Worm (Caenorhabditis elegans): ENCODE results near the gene F56D6.20.
"Not testable (repeated sequence)": the region's sequence is repeated elsewhere in the genome, so short reads cannot be mapped to it uniquely, and the experiment has no call there.

Gene F56D6.20

ce11 chrIV:3921898-3922297 is 9.2 kb downstream of the F56D6.20 start, which contains the start of gene clec-67:
Gene clec-67, plus strand, starts transcription at chrIV:3922165.
- TF ChIP-seq cog-1 (tag; optimal IDR thresholded peaks at IDR 0.05) (no peak), klf-2 (GFP tag; conservative IDR thresholded peaks at IDR 0.05) (no peak), tab-1 (GFP tag; IDR thresholded peaks at IDR 0.05) (no peak), ztf-29 (GFP tag; IDR thresholded peaks at IDR 0.05) (no peak), ref-1 (GFP tag; conservative IDR thresholded peaks at IDR 0.05) (no peak), T22C8.4 (GFP tag; IDR thresholded peaks at IDR 0.05) (no peak), med-1 (GFP tag; optimal IDR thresholded peaks at IDR 0.05; ENCODE audit: insufficient read depth) (no peak), flt-1 (GFP tag; IDR thresholded peaks at IDR 0.05) (no peak), ztf-23 (GFP tag; IDR thresholded peaks at IDR 0.05) (no peak)

ce11 chrIV:3926117-3926516 is 13.4 kb downstream of the F56D6.20 start, which contains the start of gene clec-68:
Gene clec-68, plus strand, starts transcription at chrIV:3926417.
- TF ChIP-seq ztf-29 (GFP tag; IDR thresholded peaks at IDR 0.05), result no peak
- no peak for TF ChIP-seq tab-1 (GFP tag; IDR thresholded peaks at IDR 0.05)
- TF ChIP-seq cog-1 (tag; optimal IDR thresholded peaks at IDR 0.05), result no peak
- TF ChIP-seq klf-2 (GFP tag; conservative IDR thresholded peaks at IDR 0.05), result no peak
- TF ChIP-seq T22C8.4 (GFP tag; IDR thresholded peaks at IDR 0.05), result no peak
- TF ChIP-seq ztf-23 (GFP tag; IDR thresholded peaks at IDR 0.05), result no peak
- TF ChIP-seq ref-1 (GFP tag; conservative IDR thresholded peaks at IDR 0.05), result no peak

- TF ChIP-seq med-1 (GFP tag; optimal IDR thresholded peaks at IDR 0.05; ENCODE audit: insufficient read depth); klf-2 (GFP tag; conservative IDR thresholded peaks at IDR 0.05); flt-1 (GFP tag; IDR thresholded peaks at IDR 0.05): not testable (repeated sequence)
Observed at ce11 chrIV:3932408-3932807, 19.7 kb downstream of the F56D6.20 start, which contains the start of gene clec-70. Gene clec-70, plus strand, starts transcription at chrIV:3932708.

ce11 chrIV:3937097-3937496 is 24.4 kb downstream of the F56D6.20 start, which contains the start of gene clec-71:
Gene clec-71, plus strand, starts transcription at chrIV:3937458.
- TF ChIP-seq ref-1 (GFP tag; conservative IDR thresholded peaks at IDR 0.05) (no peak), ztf-23 (GFP tag; IDR thresholded peaks at IDR 0.05) (no peak), flt-1 (GFP tag; IDR thresholded peaks at IDR 0.05) (no peak), tab-1 (GFP tag; IDR thresholded peaks at IDR 0.05) (no peak), klf-2 (GFP tag; conservative IDR thresholded peaks at IDR 0.05) (no peak), T22C8.4 (GFP tag; IDR thresholded peaks at IDR 0.05) (no peak), med-1 (GFP tag; optimal IDR thresholded peaks at IDR 0.05; ENCODE audit: insufficient read depth) (no peak), cog-1 (tag; optimal IDR thresholded peaks at IDR 0.05) (no peak), ztf-29 (GFP tag; IDR thresholded peaks at IDR 0.05) (no peak)

ce11 chrIV:3941658-3942328 is 29.1 kb downstream of the F56D6.20 start, which contains the start of gene clec-174:
Gene clec-174, minus strand, starts transcription at chrIV:3941708.
- TF ChIP-seq T22C8.4 (GFP tag; IDR thresholded peaks at IDR 0.05) (no peak), tab-1 (GFP tag; IDR thresholded peaks at IDR 0.05) (no peak), ztf-29 (GFP tag; IDR thresholded peaks at IDR 0.05) (no peak), ztf-23 (GFP tag; IDR thresholded peaks at IDR 0.05) (no peak), klf-2 (GFP tag; conservative IDR thresholded peaks at IDR 0.05) (no peak), med-1 (GFP tag; optimal IDR thresholded peaks at IDR 0.05; ENCODE audit: insufficient read depth) (no peak), ref-1 (GFP tag; conservative IDR thresholded peaks at IDR 0.05) (no peak), cog-1 (tag; optimal IDR thresholded peaks at IDR 0.05) (no peak), flt-1 (GFP tag; IDR thresholded peaks at IDR 0.05) (no peak)

ce11 chrIV:3943003-3943402 is 30.3 kb downstream of the F56D6.20 start, which contains the start of gene Y46C8AL.11:
Gene Y46C8AL.11, plus strand, starts transcription at chrIV:3943303.
- TF ChIP-seq klf-2 (GFP tag; conservative IDR thresholded peaks at IDR 0.05) (no peak), cog-1 (tag; optimal IDR thresholded peaks at IDR 0.05) (no peak)

- TF ChIP-seq ztf-23 (GFP tag; IDR thresholded peaks at IDR 0.05) (no peak), flt-1 (GFP tag; IDR thresholded peaks at IDR 0.05) (no peak), T22C8.4 (GFP tag; IDR thresholded peaks at IDR 0.05) (no peak), cog-1 (tag; optimal IDR thresholded peaks at IDR 0.05) (no peak), med-1 (GFP tag; optimal IDR thresholded peaks at IDR 0.05; ENCODE audit: insufficient read depth) (no peak), ref-1 (GFP tag; conservative IDR thresholded peaks at IDR 0.05) (no peak), tab-1 (GFP tag; IDR thresholded peaks at IDR 0.05) (no peak), ztf-29 (GFP tag; IDR thresholded peaks at IDR 0.05) (no peak), klf-2 (GFP tag; conservative IDR thresholded peaks at IDR 0.05) (no peak)
Observed at ce11 chrIV:3944459-3944858, 31.8 kb downstream of the F56D6.20 start, which contains the start of gene clec-72. Gene clec-72, plus strand, starts transcription at chrIV:3944816.

- TF ChIP-seq ztf-29 (GFP tag; IDR thresholded peaks at IDR 0.05) (no peak), cog-1 (tag; optimal IDR thresholded peaks at IDR 0.05) (no peak), T22C8.4 (GFP tag; IDR thresholded peaks at IDR 0.05) (no peak), med-1 (GFP tag; optimal IDR thresholded peaks at IDR 0.05; ENCODE audit: insufficient read depth) (no peak), tab-1 (GFP tag; IDR thresholded peaks at IDR 0.05) (no peak)
Observed at ce11 chrIV:3956095-3956494, 43.4 kb downstream of the F56D6.20 start, which contains the start of gene clec-73. Gene clec-73, minus strand, starts transcription at chrIV:3956195.

- no peak for TF ChIP-seq ref-1 (GFP tag; conservative IDR thresholded peaks at IDR 0.05)
- TF ChIP-seq med-1 (GFP tag; optimal IDR thresholded peaks at IDR 0.05; ENCODE audit: insufficient read depth), result no peak
- no peak for TF ChIP-seq cog-1 (tag; optimal IDR thresholded peaks at IDR 0.05)
- no peak for TF ChIP-seq ztf-29 (GFP tag; IDR thresholded peaks at IDR 0.05)
- no peak for TF ChIP-seq klf-2 (GFP tag; conservative IDR thresholded peaks at IDR 0.05)
- no peak for TF ChIP-seq tab-1 (GFP tag; IDR thresholded peaks at IDR 0.05)
- TF ChIP-seq flt-1 (GFP tag; IDR thresholded peaks at IDR 0.05), result no peak
- no peak for TF ChIP-seq ztf-23 (GFP tag; IDR thresholded peaks at IDR 0.05)
Observed at ce11 chrIV:3956705-3957104, 44.0 kb downstream of the F56D6.20 start, which contains the start of gene clec-74. Gene clec-74, plus strand, starts transcription at chrIV:3957005.

ce11 chrIV:3960396-3960795 is 47.7 kb downstream of the F56D6.20 start, which contains the start of gene clec-75:
Gene clec-75, plus strand, starts transcription at chrIV:3960734.
- TF ChIP-seq cog-1 (tag; optimal IDR thresholded peaks at IDR 0.05), result no peak
- TF ChIP-seq med-1 (GFP tag; optimal IDR thresholded peaks at IDR 0.05; ENCODE audit: insufficient read depth), result no peak
- no peak for TF ChIP-seq ref-1 (GFP tag; conservative IDR thresholded peaks at IDR 0.05)
- TF ChIP-seq klf-2 (GFP tag; conservative IDR thresholded peaks at IDR 0.05), result no peak
- no peak for TF ChIP-seq T22C8.4 (GFP tag; IDR thresholded peaks at IDR 0.05)
- TF ChIP-seq ztf-29 (GFP tag; IDR thresholded peaks at IDR 0.05), result no peak
- TF ChIP-seq ztf-23 (GFP tag; IDR thresholded peaks at IDR 0.05), result no peak
- TF ChIP-seq flt-1 (GFP tag; IDR thresholded peaks at IDR 0.05), result no peak
- TF ChIP-seq tab-1 (GFP tag; IDR thresholded peaks at IDR 0.05), result no peak

All from whole organism, midembryonic.